Worm (Caenorhabditis elegans): ENCODE results near the gene Y113G7B.15.

- TF ChIP-seq unc-62 (GFP tag; optimal IDR thresholded peaks at IDR 0.05) (no peak), elt-3 (tag; optimal IDR thresholded peaks at IDR 0.05) (no peak), ZK546.5 (tag; optimal IDR thresholded peaks at IDR 0.05) (no peak), elt-2 (tag; optimal IDR thresholded peaks at IDR 0.05) (no peak), fkh-10 (GFP tag; optimal IDR thresholded peaks at IDR 0.05) (no peak), egl-5 (tag; optimal IDR thresholded peaks at IDR 0.05) (no peak), ama-1 (optimal IDR thresholded peaks at IDR 0.05) (no peak), R02D3.7 (tag; optimal IDR thresholded peaks at IDR 0.05) (no peak), tbx-2 (tag; optimal IDR thresholded peaks at IDR 0.05) (no peak), aly-2 (tag; optimal IDR thresholded peaks at IDR 0.05) (no peak)
Measured at ce11 chrV:20212584-20212983, 21.1 kb downstream of the Y113G7B.15 start, which contains the start of gene Y113G7B.12.
